Worm (Caenorhabditis elegans) whole organism, late embryonic: ENCODE results near the gene F53F8.6.

Experiments
- F13H6.1 ChIP-seq: sonication (generic microtip); optimal IDR thresholded peaks from 2 replicates; lab custom pipeline; 2016; ENCODE audit warnings: missing genetic modification characterization, missing compliant biosample characterization
- ceh-31 ChIP-seq: sonication (generic microtip); optimal IDR thresholded peaks from 2 replicates; lab custom pipeline; 2016; ENCODE audit warnings: missing genetic modification characterization, missing compliant biosample characterization
- ceh-45 ChIP-seq: fragments of 200-800 bp; sonication (Bioruptor generic); IDR thresholded peaks from 2 replicates; pipeline ENCODE4 v1.3.6; 2022; ENCODE audit warnings: missing genetic modification reagents, missing genetic modification characterization, missing compliant biosample characterization
- ceh-9 ChIP-seq: sonication (generic microtip); optimal IDR thresholded peaks from 2 replicates; lab custom pipeline; 2016; ENCODE audit warnings: mild to moderate bottlenecking, missing genetic modification characterization, inconsistent platforms, missing compliant biosample characterization
- che-1 ChIP-seq: sonication (generic microtip); optimal IDR thresholded peaks from 2 replicates; lab custom pipeline; 2016; ENCODE audit warnings: mild to moderate bottlenecking, missing genetic modification characterization, missing compliant biosample characterization
- hlh-6 ChIP-seq: sonication (generic microtip); optimal IDR thresholded peaks from 2 replicates; lab custom pipeline; 2016; ENCODE audit warnings: missing genotype, missing genetic modification characterization, missing compliant biosample characterization
- mec-3 ChIP-seq: sonication (generic microtip); optimal IDR thresholded peaks from 2 replicates; lab custom pipeline; 2016; ENCODE audit warnings: borderline replicate concordance, missing genetic modification characterization, missing compliant biosample characterization
- nhr-11 ChIP-seq: fragments of 150-350 bp; optimal IDR thresholded peaks from 2 replicates; lab custom pipeline; 2014; ENCODE audit warnings: missing biosample characterization, missing genetic modification characterization
- pros-1 ChIP-seq: fragments of 150-350 bp; optimal IDR thresholded peaks from 2 replicates; lab custom pipeline; 2014; ENCODE audit warnings: missing biosample characterization, missing genetic modification reagents, missing genetic modification characterization
- tbx-2 ChIP-seq: sonication (generic microtip); optimal IDR thresholded peaks from 2 replicates; lab custom pipeline; 2016; ENCODE audit warnings: missing genetic modification characterization, missing compliant biosample characterization
- unc-55 ChIP-seq: sonication (generic microtip); optimal IDR thresholded peaks from 2 replicates; lab custom pipeline; 2017; ENCODE audit warnings: missing biosample characterization, missing genetic modification reagents, missing genetic modification characterization
- ztf-16 ChIP-seq: sonication (generic microtip); optimal IDR thresholded peaks from 2 replicates; lab custom pipeline; 2017; ENCODE audit warnings: missing genetic modification characterization, missing compliant biosample characterization

- TF ChIP-seq ceh-45 (GFP tag; lab: Robert Waterston, UW) (no peak), hlh-6 (tag; lab: Kevin White, UChicago) (no peak), pros-1 (no peak), mec-3 (tag; lab: Kevin White, UChicago) (no peak), ceh-31 (tag; lab: Kevin White, UChicago) (no peak), unc-55 (GFP tag; lab: Kevin White, UChicago) (no peak), nhr-11 (tag; lab: Kevin White, UChicago) (no peak), tbx-2 (tag; lab: Kevin White, UChicago) (no peak), che-1 (no peak), ceh-9 (tag; lab: Kevin White, UChicago) (no peak), ztf-16 (tag; lab: Kevin White, UChicago) (no peak), F13H6.1 (tag; lab: Kevin White, UChicago) (no peak)
These were observed 12.9 kb downstream of the F53F8.6 start for ce11 chrV:20716830-20717441.
